Fruit fly (Drosophila melanogaster): ENCODE results near the gene rump.

rump gene

DNA sequence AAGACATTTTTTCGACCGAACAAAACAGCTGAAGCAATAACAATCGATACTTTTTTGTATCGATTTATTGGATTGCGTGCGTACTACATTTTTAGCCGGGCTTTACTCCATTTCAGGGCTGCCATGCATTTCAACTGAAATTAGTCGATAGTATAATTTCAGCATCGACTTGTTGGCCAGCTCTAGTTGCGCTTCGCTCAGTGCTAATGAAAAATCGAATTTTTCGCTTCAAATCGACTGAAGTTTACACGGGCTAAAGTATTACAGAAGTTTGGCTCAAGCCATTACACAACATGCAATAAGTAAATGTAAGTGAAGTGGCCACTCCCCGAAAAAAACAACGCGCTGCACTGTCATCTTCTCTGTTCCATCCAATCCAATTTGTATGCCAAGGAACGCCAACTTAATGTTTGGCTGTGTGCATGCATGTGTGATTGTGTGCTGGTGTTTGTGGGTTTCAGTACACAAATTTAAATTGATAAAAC lies 5.8 kb upstream of the rump start, which contains the start of the genes mRpL47, CG8176 and Kdm3 (continued):
- TF ChIP-seq CG2712 (tag; optimal IDR thresholded peaks at IDR 0.05) (peak; percentile 68), gsb-n (tag; optimal IDR thresholded peaks at IDR 0.05) (peak; percentile 73), her (GFP tag; optimal IDR thresholded peaks at IDR 0.05) (peak; percentile 63), hth (optimal IDR thresholded peaks at IDR 0.05) (no peak), CG14965 (GFP tag; optimal IDR thresholded peaks at IDR 0.05; ENCODE audit: borderline replicate concordance) (no peak), Hsf (GFP tag; optimal IDR thresholded peaks at IDR 0.05) (peak; percentile 66), CG7963 (GFP tag; IDR thresholded peaks at IDR 0.05; ENCODE audit: partially characterized antibody) (no peak), CG12071 (GFP tag; optimal IDR thresholded peaks at IDR 0.05) (no peak), Ssrp (tag; optimal IDR thresholded peaks at IDR 0.05) (peak; percentile 16), stwl (tag; optimal IDR thresholded peaks at IDR 0.05) (peak; percentile 70), GATAe (GFP tag; conservative IDR thresholded peaks at IDR 0.05) (no peak), tup (GFP tag; optimal IDR thresholded peaks at IDR 0.05) (no peak), Nf-YB (GFP tag; optimal IDR thresholded peaks at IDR 0.05) (no peak), Dfd (GFP tag; optimal IDR thresholded peaks at IDR 0.05) (no peak), MESR4 (GFP tag; optimal IDR thresholded peaks at IDR 0.05) (peak; percentile 91), ftz-f1 (GFP tag; optimal IDR thresholded peaks at IDR 0.05) (peak; percentile 26), rib (GFP tag; IDR thresholded peaks at IDR 0.05) (no peak), Atf-2 (GFP tag; optimal IDR thresholded peaks at IDR 0.05) (peak; percentile 61), CG17829 (tag; optimal IDR thresholded peaks at IDR 0.05) (peak; percentile 82), danr (GFP tag; IDR thresholded peaks at IDR 0.05) (no peak), lov (optimal IDR thresholded peaks at IDR 0.05) (no peak), lov (GFP tag; IDR thresholded peaks at IDR 0.05) (no peak), Jarid2 (GFP tag; optimal IDR thresholded peaks at IDR 0.05) (no peak), CG6854 (GFP tag; optimal IDR thresholded peaks at IDR 0.05) (no peak)

- peak; percentile 67 for TF ChIP-seq CG10267 (tag; optimal IDR thresholded peaks at IDR 0.05)
- TF ChIP-seq CG1792 (GFP tag; optimal IDR thresholded peaks at IDR 0.05): peak; percentile 42
- peak; percentile 69 for TF ChIP-seq Fer1 (GFP tag; optimal IDR thresholded peaks at IDR 0.05)
- TF ChIP-seq CG1233 (GFP tag; optimal IDR thresholded peaks at IDR 0.05): peak; percentile 61
- no peak for TF ChIP-seq CG6854 (GFP tag; optimal IDR thresholded peaks at IDR 0.05)
- peak; percentile 75 for TF ChIP-seq CG15601 (tag; optimal IDR thresholded peaks at IDR 0.05)
- TF ChIP-seq fu2 (GFP tag; optimal IDR thresholded peaks at IDR 0.05): peak; percentile 77
- peak; percentile 83 for TF ChIP-seq CG9609 (GFP tag; optimal IDR thresholded peaks at IDR 0.05)
- no peak for TF ChIP-seq al (GFP tag; IDR thresholded peaks at IDR 0.05)
- peak; percentile 87 for TF ChIP-seq bab2 (GFP tag; optimal IDR thresholded peaks at IDR 0.05)
- peak; percentile 17 for TF ChIP-seq CG2202 (tag; optimal IDR thresholded peaks at IDR 0.05)
- peak; percentile 64 for TF ChIP-seq CG15269 (tag; optimal IDR thresholded peaks at IDR 0.05)
- TF ChIP-seq CG3163 (GFP tag; optimal IDR thresholded peaks at IDR 0.05): peak; percentile 69
- peak; percentile 73 for TF ChIP-seq CG34376 (GFP tag; optimal IDR thresholded peaks at IDR 0.05)
- peak; percentile 68 for TF ChIP-seq CG4282 (GFP tag; optimal IDR thresholded peaks at IDR 0.05)
- TF ChIP-seq ERR (GFP tag; optimal IDR thresholded peaks at IDR 0.05): peak; percentile 69
- peak in 1 of 2 experiments; percentile 62 for TF ChIP-seq insv (GFP tag; optimal IDR thresholded peaks at IDR 0.05)
- no peak for TF ChIP-seq gce (GFP tag; IDR thresholded peaks at IDR 0.05)
- no peak for TF ChIP-seq sob (GFP tag; IDR thresholded peaks at IDR 0.05)
- TF ChIP-seq Opbp (GFP tag; IDR thresholded peaks at IDR 0.05; ENCODE audit: partially characterized antibody): no peak
- TF ChIP-seq CG16813 (GFP tag; IDR thresholded peaks at IDR 0.05; ENCODE audit: partially characterized antibody): no peak
- peak; percentile 86 for TF ChIP-seq CG13624 (GFP tag; optimal IDR thresholded peaks at IDR 0.05)
- no peak for TF ChIP-seq CG11695 (GFP tag; IDR thresholded peaks at IDR 0.05)
- peak; percentile 76 for TF ChIP-seq her (GFP tag; optimal IDR thresholded peaks at IDR 0.05)
- peak; percentile 83 for TF ChIP-seq shn (GFP tag; optimal IDR thresholded peaks at IDR 0.05)
- no peak for TF ChIP-seq jing (GFP tag; optimal IDR thresholded peaks at IDR 0.05)
- TF ChIP-seq CG15073 (GFP tag; optimal IDR thresholded peaks at IDR 0.05): peak; percentile 99
- TF ChIP-seq NC2α (GFP tag; optimal IDR thresholded peaks at IDR 0.05): peak; percentile 59
- peak; percentile 37 for TF ChIP-seq CG7556 (GFP tag; optimal IDR thresholded peaks at IDR 0.05)
- TF ChIP-seq Six4 (GFP tag; optimal IDR thresholded peaks at IDR 0.05): peak; percentile 48
Measured at dm6 chr3R:9513052-9513420, 2.9 kb upstream of the rump start, which contains the start of the genes Ras85D and Rlb1. TSS of gene Ras85D (minus strand) at chr3R:9513067. TSS of gene Rlb1 (plus strand) at chr3R:9513327.
